Worm (Caenorhabditis elegans) whole organism, young adult: ENCODE results near the gene str-10.

ENCODE experiments used
- B0336.3 ChIP-seq: fragments of 200-800 bp; sonication (Bioruptor generic); IDR thresholded peaks from 2 replicates; pipeline ENCODE4 v1.3.6; 2022; ENCODE audit warnings: missing genetic modification characterization, missing compliant biosample characterization
- D2030.7 ChIP-seq: fragments of 200-800 bp; sonication (Bioruptor generic); IDR thresholded peaks from 2 replicates; pipeline ENCODE4 v1.3.6; 2022; ENCODE audit warnings: missing genetic modification reagents, missing genetic modification characterization, missing compliant biosample characterization
- F37B4.10 ChIP-seq: fragments of 200-800 bp; sonication (Bioruptor generic); IDR thresholded peaks from 2 replicates; pipeline ENCODE4 v1.3.6; 2022; ENCODE audit warnings: missing genetic modification characterization, missing compliant biosample characterization
- F55B11.4 ChIP-seq: sonication (generic microtip); optimal IDR thresholded peaks from 2 replicates; lab custom pipeline; 2016; ENCODE audit warnings: missing compliant biosample characterization, missing genetic modification characterization, borderline replicate concordance; ENCODE audit not compliant: insufficient read depth
- K11D2.4 ChIP-seq: fragments of 200-800 bp; sonication (Bioruptor generic); IDR thresholded peaks from 2 replicates; pipeline ENCODE4 v1.3.6; 2022; ENCODE audit warnings: missing genetic modification reagents, missing genetic modification characterization, missing compliant biosample characterization
- T26A5.8 ChIP-seq: sonication (generic microtip); optimal IDR thresholded peaks from 2 replicates; lab custom pipeline; 2016; ENCODE audit warnings: missing genetic modification characterization, missing compliant biosample characterization
- Y56A3A.18 ChIP-seq: fragments of 200-800 bp; sonication (Bioruptor generic); IDR thresholded peaks from 2 replicates; pipeline ENCODE4 v1.3.6; 2022; ENCODE audit warnings: missing genetic modification reagents, missing genetic modification characterization, missing compliant biosample characterization
- Y67H2A.10 ChIP-seq: fragments of 200-800 bp; sonication (Bioruptor generic); conservative IDR thresholded peaks from 2 replicates; pipeline ENCODE4 v1.3.6; 2022; ENCODE audit warnings: missing genetic modification reagents, missing genetic modification characterization, missing compliant biosample characterization
- Y79H2A.3 ChIP-seq: fragments of 200-800 bp; sonication (Bioruptor generic); conservative IDR thresholded peaks from 2 replicates; pipeline ENCODE4 v1.3.6; 2022; ENCODE audit warnings: missing genetic modification reagents, missing genetic modification characterization, missing compliant biosample characterization
- ZK185.1 ChIP-seq: sonication (generic microtip); optimal IDR thresholded peaks from 2 replicates; lab custom pipeline; 2016; ENCODE audit warnings: mild to moderate bottlenecking, missing genetic modification characterization, missing compliant biosample characterization; ENCODE audit not compliant: poor library complexity, severe bottlenecking
- aptf-2 ChIP-seq: fragments of 200-800 bp; sonication (Bioruptor generic); conservative IDR thresholded peaks from 2 replicates; pipeline ENCODE4 v1.3.6; 2022; ENCODE audit warnings: missing genetic modification reagents, missing genetic modification characterization, missing compliant biosample characterization
- attf-3 ChIP-seq: fragments of 200-800 bp; sonication (Bioruptor generic); conservative IDR thresholded peaks from 2 replicates; pipeline ENCODE4 v1.3.6; 2022; ENCODE audit warnings: missing genetic modification reagents, missing genetic modification characterization, missing compliant biosample characterization
- cebp-1 ChIP-seq, 2 experiments: fragments of 200-800 bp in 1 of 2; sonication (Bioruptor generic) in 1 of 2; sonication (generic microtip) in 1 of 2; IDR thresholded peaks in 1 of 2; optimal IDR thresholded peaks in 1 of 2; 2 replicates each; pipeline versions ENCODE4 v1.3.6 to Lab custom; 2017 to 2022; ENCODE audit warnings: missing compliant biosample characterization in 2 of 2, missing genetic modification characterization in 2 of 2, mild to moderate bottlenecking in 1 of 2, missing genetic modification reagents in 1 of 2, moderate library complexity in 1 of 2
- cebp-2 ChIP-seq: fragments of 200-800 bp; sonication (Bioruptor generic); IDR thresholded peaks from 2 replicates; pipeline ENCODE4 v1.3.6; 2022; ENCODE audit warnings: missing genetic modification characterization, missing compliant biosample characterization
- ceh-27 ChIP-seq: fragments of 200-800 bp; sonication (Bioruptor generic); optimal IDR thresholded peaks from 2 replicates; lab custom pipeline; 2018; ENCODE audit warnings: mild to moderate bottlenecking, missing genetic modification characterization, moderate library complexity, missing compliant biosample characterization
- ceh-58 ChIP-seq: fragments of 200-800 bp; sonication (Bioruptor generic); IDR thresholded peaks from 2 replicates; pipeline ENCODE4 v1.3.6; 2022; ENCODE audit warnings: missing genetic modification characterization, missing compliant biosample characterization
- ceh-79 ChIP-seq: sonication (generic microtip); optimal IDR thresholded peaks from 2 replicates; lab custom pipeline; 2017; ENCODE audit warnings: mild to moderate bottlenecking, missing genetic modification characterization, missing compliant biosample characterization
- ceh-91 ChIP-seq: fragments of 200-800 bp; sonication (Bioruptor generic); IDR thresholded peaks from 2 replicates; pipeline ENCODE4 v1.3.6; 2022; ENCODE audit warnings: missing genetic modification reagents, missing genetic modification characterization, missing compliant biosample characterization
- chd-7 ChIP-seq: sonication (generic microtip); optimal IDR thresholded peaks from 2 replicates; lab custom pipeline; 2016; ENCODE audit warnings: mild to moderate bottlenecking, missing genetic modification characterization, moderate library complexity, missing compliant biosample characterization
- dox-1 ChIP-seq: fragments of 200-800 bp; sonication (Bioruptor generic); IDR thresholded peaks from 2 replicates; pipeline ENCODE4 v1.3.6; 2022; ENCODE audit warnings: missing genetic modification reagents, missing genetic modification characterization, missing compliant biosample characterization
- dpff-1 ChIP-seq: sonication (generic microtip); optimal IDR thresholded peaks from 2 replicates; lab custom pipeline; 2017; ENCODE audit warnings: mild to moderate bottlenecking, missing genetic modification characterization, missing compliant biosample characterization
- him-1 ChIP-seq: sonication (generic microtip); optimal IDR thresholded peaks from 2 replicates; lab custom pipeline; 2016; ENCODE audit warnings: missing genotype, missing genetic modification reagents, missing genetic modification characterization, missing compliant biosample characterization
- hlh-12 ChIP-seq: sonication (generic microtip); optimal IDR thresholded peaks from 2 replicates; lab custom pipeline; 2016; ENCODE audit warnings: missing genetic modification characterization, missing compliant biosample characterization
- hmg-1.2 ChIP-seq: fragments of 200-800 bp; sonication (Bioruptor generic); IDR thresholded peaks from 2 replicates; pipeline ENCODE4 v1.3.6; 2022; ENCODE audit warnings: missing genetic modification reagents, missing genetic modification characterization, missing compliant biosample characterization
- hrde-1 ChIP-seq: sonication (generic microtip); optimal IDR thresholded peaks from 2 replicates; lab custom pipeline; 2016; ENCODE audit warnings: missing genetic modification characterization, mild to moderate bottlenecking, missing compliant biosample characterization, moderate library complexity, missing genotype, missing genetic modification reagents, borderline replicate concordance
- lin-26 ChIP-seq: fragments of 200-800 bp; sonication (Bioruptor generic); IDR thresholded peaks from 2 replicates; pipeline ENCODE4 v1.3.6; 2022; ENCODE audit warnings: missing genetic modification reagents, missing genetic modification characterization, missing compliant biosample characterization
- lin-40 ChIP-seq: sonication (generic microtip); optimal IDR thresholded peaks from 2 replicates; lab custom pipeline; 2016; ENCODE audit warnings: missing genetic modification characterization, mild to moderate bottlenecking, missing compliant biosample characterization, missing genotype, missing genetic modification reagents
- mcd-1 ChIP-seq: fragments of 200-800 bp; sonication (Bioruptor generic); IDR thresholded peaks from 2 replicates; pipeline ENCODE4 v1.3.6; 2022; ENCODE audit warnings: missing genetic modification reagents, missing genetic modification characterization, missing compliant biosample characterization
- mel-28 ChIP-seq: sonication (generic microtip); optimal IDR thresholded peaks from 2 replicates; lab custom pipeline; 2016; ENCODE audit warnings: borderline replicate concordance, mild to moderate bottlenecking, missing genetic modification characterization, missing compliant biosample characterization
- mes-4 ChIP-seq: sonication (generic microtip); optimal IDR thresholded peaks from 2 replicates; lab custom pipeline; 2016; ENCODE audit warnings: missing genotype, missing genetic modification characterization, missing compliant biosample characterization
- mxl-1 ChIP-seq: sonication (generic microtip); optimal IDR thresholded peaks from 2 replicates; lab custom pipeline; 2016; ENCODE audit warnings: missing genetic modification characterization, missing compliant biosample characterization
- nhr-120 ChIP-seq: fragments of 200-800 bp; sonication (Bioruptor generic); IDR thresholded peaks from 2 replicates; pipeline ENCODE4 v1.3.6; 2022; ENCODE audit warnings: missing genetic modification characterization, missing compliant biosample characterization
- rec-8 ChIP-seq, 2 experiments: sonication (generic microtip); optimal IDR thresholded peaks; 2 replicates each; lab custom pipeline; 2016; ENCODE audit warnings: mild to moderate bottlenecking in 2 of 2, missing genetic modification characterization in 2 of 2, missing genetic modification reagents in 2 of 2, missing genotype in 2 of 2, missing biosample characterization in 1 of 2, missing compliant biosample characterization in 1 of 2, moderate library complexity in 1 of 2
- sdz-38 ChIP-seq: sonication (generic microtip); optimal IDR thresholded peaks from 2 replicates; lab custom pipeline; 2016; ENCODE audit warnings: missing genotype, missing genetic modification characterization, missing compliant biosample characterization
- snpc-1.3 ChIP-seq: sonication (generic microtip); optimal IDR thresholded peaks from 2 replicates; lab custom pipeline; 2017; ENCODE audit warnings: missing genetic modification characterization, mild to moderate bottlenecking, missing compliant biosample characterization, antibody characterized with exemption, moderate library complexity, missing genotype, missing genetic modification reagents; ENCODE audit not compliant: insufficient read depth
- snpc-4 ChIP-seq, 5 experiments: fragments of 150-350 bp in 1 of 5; sonication (generic microtip) in 4 of 5; optimal IDR thresholded peaks; 2 replicates each; lab custom pipeline; 2014 to 2018; ENCODE audit warnings: missing genetic modification characterization in 5 of 5, missing biosample characterization in 3 of 5, antibody characterized with exemption in 2 of 5, mild to moderate bottlenecking in 2 of 5, missing compliant biosample characterization in 2 of 5, missing genotype in 2 of 5, moderate library complexity in 2 of 5, missing genetic modification reagents in 1 of 5
- somi-1 ChIP-seq: fragments of 200-800 bp; sonication (Bioruptor generic); optimal IDR thresholded peaks from 2 replicates; lab custom pipeline; 2018; ENCODE audit warnings: mild to moderate bottlenecking, missing genetic modification characterization, missing compliant biosample characterization
- tbx-9 ChIP-seq: sonication (generic microtip); optimal IDR thresholded peaks from 2 replicates; lab custom pipeline; 2016; ENCODE audit warnings: borderline replicate concordance, missing genetic modification characterization, inconsistent platforms, missing compliant biosample characterization
- zfh-2 ChIP-seq: fragments of 200-800 bp; sonication (Bioruptor generic); conservative IDR thresholded peaks from 2 replicates; pipeline ENCODE4 v1.3.6; 2022; ENCODE audit warnings: missing genetic modification reagents, missing genetic modification characterization, missing compliant biosample characterization
- zim-3 ChIP-seq: sonication (generic microtip); optimal IDR thresholded peaks from 2 replicates; lab custom pipeline; 2017; ENCODE audit warnings: mild to moderate bottlenecking, missing genetic modification characterization, moderate library complexity, missing compliant biosample characterization
- ztf-22 ChIP-seq: fragments of 200-800 bp; sonication (Bioruptor generic); optimal IDR thresholded peaks from 2 replicates; lab custom pipeline; 2018; ENCODE audit warnings: mild to moderate bottlenecking, missing genetic modification characterization, moderate library complexity, missing compliant biosample characterization
- ztf-26 ChIP-seq: sonication (generic microtip); optimal IDR thresholded peaks from 2 replicates; lab custom pipeline; 2017; ENCODE audit warnings: missing genetic modification characterization, missing compliant biosample characterization
- ztf-28 ChIP-seq: fragments of 200-800 bp; sonication (Bioruptor generic); IDR thresholded peaks from 2 replicates; pipeline ENCODE4 v1.3.6; 2022; ENCODE audit warnings: missing genetic modification reagents, missing genetic modification characterization, missing compliant biosample characterization

str-10 gene

DNA sequence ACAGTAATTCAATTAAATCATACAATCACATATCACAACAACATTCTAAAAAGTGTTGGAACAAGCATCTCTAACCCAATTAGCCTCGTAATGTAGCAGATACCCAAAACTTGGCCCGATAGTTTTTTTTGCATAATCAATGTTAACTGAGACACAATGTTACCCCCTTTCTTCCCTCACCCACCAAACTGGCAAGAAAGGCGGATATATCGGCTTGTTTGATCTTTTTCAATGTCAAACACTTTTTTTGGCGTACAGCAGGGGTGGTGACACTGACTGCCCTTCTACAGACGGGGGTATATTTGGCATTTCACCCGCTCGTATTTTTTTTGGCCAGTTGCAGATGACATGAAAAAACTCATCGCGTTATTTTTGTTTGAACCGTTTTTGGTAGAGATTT lies 27.6 kb downstream of the str-10 start:
- no peak for TF ChIP-seq Y79H2A.3 (GFP tag; lab: Robert Waterston, UW)

DNA sequence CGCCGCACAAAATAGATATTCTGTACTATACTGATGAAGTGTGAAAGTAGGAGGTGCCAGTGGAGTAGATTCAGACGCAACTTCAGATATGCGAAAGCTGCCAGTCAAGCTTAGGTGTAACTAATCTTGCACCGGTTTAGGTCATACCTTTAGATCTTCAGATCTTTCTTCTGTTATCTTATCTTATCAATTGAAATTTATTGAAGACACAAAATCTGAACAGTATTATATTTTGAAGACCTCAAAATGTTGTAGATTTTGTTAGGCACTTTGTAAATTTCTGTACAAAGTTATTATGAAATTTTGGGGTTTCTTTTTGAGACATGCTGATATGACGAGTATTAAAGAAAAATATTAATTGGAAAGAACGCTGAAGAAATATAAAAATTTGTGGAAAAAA lies 30.2 kb downstream of the str-10 start:
- TF ChIP-seq dox-1 (GFP tag; lab: Robert Waterston, UW) (no peak), cebp-2 (GFP tag; lab: Robert Waterston, UW) (no peak), aptf-2 (GFP tag; lab: Robert Waterston, UW) (no peak), B0336.3 (no peak), attf-3 (GFP tag; lab: Robert Waterston, UW) (no peak), mxl-1 (tag; lab: Kevin White, UChicago) (no peak), Y56A3A.18 (no peak), sdz-38 (tag; lab: Kevin White, UChicago) (no peak), mes-4 (tag; lab: Kevin White, UChicago) (no peak), lin-40 (tag; lab: Kevin White, UChicago) (no peak), snpc-4 (GFP tag; optimal IDR thresholded peaks at IDR 0.05; lab: Kevin White, UChicago) (no peak), snpc-4 (tag; optimal IDR thresholded peaks at IDR 0.05; lab: Kevin White, UChicago) (no peak), ZK185.1 (tag; lab: Kevin White, UChicago) (no peak)
- TF ChIP-seq, all 124 proteins: peak for 0

- TF ChIP-seq somi-1, result peak; percentile 59
- no peak for TF ChIP-seq ceh-58
- no peak for TF ChIP-seq nhr-120 (GFP tag; lab: Robert Waterston, UW)
- no peak for TF ChIP-seq hrde-1 (tag; lab: Kevin White, UChicago)
- TF ChIP-seq F37B4.10 (GFP tag; lab: Robert Waterston, UW), result no peak
- peak; percentile 24; the same call in 1 of the 2 replicates for TF ChIP-seq K11D2.4 (GFP tag; lab: Robert Waterston, UW)
- TF ChIP-seq mel-28 (tag; lab: Kevin White, UChicago), result no peak
- TF ChIP-seq ceh-91 (GFP tag; lab: Robert Waterston, UW), result no peak
- TF ChIP-seq dpff-1 (tag; lab: Kevin White, UChicago), result no peak
- TF ChIP-seq cebp-2 (GFP tag; lab: Robert Waterston, UW), result no peak
- no peak for TF ChIP-seq D2030.7
- TF ChIP-seq ZK185.1 (tag; lab: Kevin White, UChicago), result no peak
- no peak for TF ChIP-seq tbx-9 (tag; lab: Kevin White, UChicago)
- TF ChIP-seq chd-7 (tag; lab: Kevin White, UChicago), result peak; percentile 29
- TF ChIP-seq rec-8 (tag; optimal IDR thresholded peaks at IDR 0.05; lab: Kevin White, UChicago), result no peak
- no peak for TF ChIP-seq ceh-79 (tag; lab: Kevin White, UChicago)
- no peak for TF ChIP-seq ztf-26
- no peak for TF ChIP-seq F55B11.4 (tag; lab: Kevin White, UChicago)
- TF ChIP-seq mcd-1 (GFP tag; lab: Robert Waterston, UW), result no peak
- TF ChIP-seq zim-3 (tag; lab: Kevin White, UChicago), result no peak
- TF ChIP-seq hmg-1.2 (GFP tag; lab: Robert Waterston, UW), result no peak
- TF ChIP-seq ztf-28 (GFP tag; lab: Robert Waterston, UW), result no peak
- 0 out of 2 replicates have a peak, but pooled peaks have one; percentile 47 for TF ChIP-seq lin-26 (GFP tag; lab: Robert Waterston, UW)
- no peak for TF ChIP-seq hlh-12 (tag; lab: Kevin White, UChicago)
- peak; percentile 20 for TF ChIP-seq lin-40 (tag; lab: Kevin White, UChicago)
- TF ChIP-seq him-1 (tag; lab: Kevin White, UChicago), result no peak
- TF ChIP-seq ztf-22 (GFP tag; lab: Kevin White, UChicago), result no peak
- no peak for TF ChIP-seq T26A5.8 (tag; lab: Kevin White, UChicago)
- TF ChIP-seq Y56A3A.18, result no peak
- TF ChIP-seq ceh-27 (GFP tag; lab: Kevin White, UChicago), result no peak
- TF ChIP-seq mxl-1 (tag; lab: Kevin White, UChicago), result no peak
- no peak for TF ChIP-seq zfh-2 (GFP tag; lab: Robert Waterston, UW)
- TF ChIP-seq cebp-1 (GFP tag; IDR thresholded peaks at IDR 0.05; lab: Robert Waterston, UW), result no peak
- TF ChIP-seq cebp-1 (tag; optimal IDR thresholded peaks at IDR 0.05; lab: Kevin White, UChicago), result peak; percentile 27
- TF ChIP-seq snpc-1.3, result no peak
- no peak for TF ChIP-seq Y67H2A.10 (GFP tag; lab: Robert Waterston, UW)
- no peak for TF ChIP-seq snpc-4 (GFP tag; optimal IDR thresholded peaks at IDR 0.05; lab: Kevin White, UChicago)
- TF ChIP-seq snpc-4 (tag; optimal IDR thresholded peaks at IDR 0.05; lab: Kevin White, UChicago), result no peak
Measured at ce11 chrX:13113457-13113856, 31.0 kb downstream of the str-10 start, which contains the start of gene F17H10.2. Gene F17H10.2 (plus strand): TSS chrX:13113772.
